Worm (Caenorhabditis elegans) whole organism, L2 larva: Measurements from ENCODE around the gene fbxb-24.

Experiments
- C34F6.9 ChIP-seq: fragments of 150-350 bp; optimal IDR thresholded peaks from 2 replicates; lab custom pipeline; 2014; ENCODE audit warnings: missing biosample characterization, missing genetic modification characterization
- F13H6.1 ChIP-seq: sonication (generic microtip); optimal IDR thresholded peaks from 2 replicates; lab custom pipeline; 2016; ENCODE audit warnings: missing genetic modification characterization, missing compliant biosample characterization
- R02D3.7 ChIP-seq: fragments of 150-350 bp; optimal IDR thresholded peaks from 2 replicates; lab custom pipeline; 2014; ENCODE audit warnings: missing biosample characterization, missing genetic modification characterization
- Y55F3AM.14 ChIP-seq: fragments of 200-800 bp; sonication (Bioruptor generic); optimal IDR thresholded peaks from 2 replicates; lab custom pipeline; 2018; ENCODE audit warnings: mild to moderate bottlenecking, missing genetic modification characterization, missing compliant biosample characterization
- ZK546.5 ChIP-seq: sonication (generic microtip); optimal IDR thresholded peaks from 2 replicates; lab custom pipeline; 2017; ENCODE audit warnings: missing biosample characterization, missing genetic modification characterization
- alr-1 ChIP-seq: fragments of 150-350 bp; optimal IDR thresholded peaks from 2 replicates; lab custom pipeline; 2014; ENCODE audit warnings: missing biosample characterization, missing genetic modification characterization
- aly-2 ChIP-seq: fragments of 150-350 bp; optimal IDR thresholded peaks from 2 replicates; lab custom pipeline; 2014; ENCODE audit warnings: missing biosample characterization, missing genetic modification characterization
- ama-1 ChIP-seq: fragments of 150-350 bp; optimal IDR thresholded peaks from 2 replicates; lab custom pipeline; 2018; ENCODE audit warnings: inconsistent platforms
- blmp-1 ChIP-seq: sonication (generic microtip); optimal IDR thresholded peaks from 2 replicates; lab custom pipeline; 2017; ENCODE audit warnings: missing genetic modification characterization, mild to moderate bottlenecking, missing compliant biosample characterization, antibody characterized with exemption, moderate library complexity; ENCODE audit not compliant: insufficient read depth
- ceh-16 ChIP-seq: fragments of 150-350 bp; optimal IDR thresholded peaks from 2 replicates; lab custom pipeline; 2014; ENCODE audit warnings: missing biosample characterization, missing genetic modification characterization
- ceh-82 ChIP-seq: fragments of 150-350 bp; optimal IDR thresholded peaks from 2 replicates; lab custom pipeline; 2014; ENCODE audit warnings: missing biosample characterization, missing genetic modification characterization
- crh-2 ChIP-seq: sonication (generic microtip); optimal IDR thresholded peaks from 2 replicates; lab custom pipeline; 2017; ENCODE audit warnings: missing biosample characterization, missing genetic modification characterization
- dmd-4 ChIP-seq: sonication (generic microtip); optimal IDR thresholded peaks from 2 replicates; lab custom pipeline; 2017; ENCODE audit warnings: missing biosample characterization, missing genetic modification characterization
- egl-27 ChIP-seq: sonication (generic microtip); optimal IDR thresholded peaks from 3 replicates; lab custom pipeline; 2017; ENCODE audit warnings: missing biosample characterization, missing genetic modification reagents, missing genetic modification characterization
- elt-1 ChIP-seq: fragments of 150-350 bp; optimal IDR thresholded peaks from 2 replicates; lab custom pipeline; 2014; ENCODE audit warnings: missing biosample characterization, missing genetic modification characterization
- fos-1 ChIP-seq: fragments of 150-350 bp; optimal IDR thresholded peaks from 2 replicates; lab custom pipeline; 2014; ENCODE audit warnings: missing biosample characterization, missing genetic modification characterization
- gmeb-1 ChIP-seq: fragments of 150-350 bp; optimal IDR thresholded peaks from 2 replicates; lab custom pipeline; 2014; ENCODE audit warnings: missing biosample characterization, missing genetic modification characterization
- lin-11 ChIP-seq: fragments of 150-350 bp; sonication (generic microtip); optimal IDR thresholded peaks from 2 replicates; lab custom pipeline; 2014; ENCODE audit warnings: missing biosample characterization, missing genetic modification characterization, inconsistent platforms, mixed read lengths
- lin-13 ChIP-seq: fragments of 150-350 bp; optimal IDR thresholded peaks from 2 replicates; lab custom pipeline; 2014; ENCODE audit warnings: missing biosample characterization, missing genetic modification reagents, missing genetic modification characterization
- lsy-2 ChIP-seq, 2 experiments: fragments of 150-350 bp in 1 of 2; sonication (generic microtip) in 1 of 2; optimal IDR thresholded peaks; 2 replicates each; lab custom pipeline; 2014 to 2017; ENCODE audit warnings: missing biosample characterization in 2 of 2, missing genetic modification characterization in 2 of 2
- mab-5 ChIP-seq: fragments of 150-350 bp; optimal IDR thresholded peaks from 2 replicates; lab custom pipeline; 2014; ENCODE audit warnings: missing biosample characterization, missing genetic modification characterization
- mdl-1 ChIP-seq, 2 experiments: fragments of 150-350 bp in 1 of 2; sonication (generic microtip) in 1 of 2; optimal IDR thresholded peaks; 2 replicates each; lab custom pipeline; 2017; ENCODE audit warnings: missing biosample characterization in 2 of 2, missing genetic modification characterization in 2 of 2
- nhr-129 ChIP-seq: fragments of 150-350 bp; optimal IDR thresholded peaks from 2 replicates; lab custom pipeline; 2014; ENCODE audit warnings: missing biosample characterization, missing genetic modification characterization
- nhr-21 ChIP-seq: fragments of 150-350 bp; optimal IDR thresholded peaks from 2 replicates; lab custom pipeline; 2014; ENCODE audit warnings: missing biosample characterization, missing genetic modification characterization
- nhr-237 ChIP-seq: fragments of 150-350 bp; optimal IDR thresholded peaks from 2 replicates; lab custom pipeline; 2014; ENCODE audit warnings: missing biosample characterization, missing genetic modification characterization
- nhr-25 ChIP-seq: fragments of 150-350 bp; sonication (generic microtip); optimal IDR thresholded peaks from 3 replicates; lab custom pipeline; 2014; ENCODE audit warnings: missing biosample characterization, missing genetic modification characterization
- nhr-6 ChIP-seq: fragments of 150-350 bp; optimal IDR thresholded peaks from 2 replicates; lab custom pipeline; 2014; ENCODE audit warnings: missing biosample characterization, missing genetic modification characterization
- nhr-77 ChIP-seq: fragments of 150-350 bp; optimal IDR thresholded peaks from 2 replicates; lab custom pipeline; 2014; ENCODE audit warnings: missing biosample characterization, missing genetic modification characterization
- sem-4 ChIP-seq: fragments of 150-350 bp; optimal IDR thresholded peaks from 2 replicates; lab custom pipeline; 2014; ENCODE audit warnings: missing biosample characterization, missing genetic modification reagents, missing genetic modification characterization
- sma-3 ChIP-seq: sonication (generic microtip); optimal IDR thresholded peaks from 2 replicates; lab custom pipeline; 2016; ENCODE audit warnings: missing genetic modification reagents, missing genetic modification characterization, missing compliant biosample characterization
- sma-9 ChIP-seq, 2 experiments: fragments of 150-350 bp in 1 of 2; sonication (generic microtip) in 1 of 2; optimal IDR thresholded peaks; 2 replicates each; lab custom pipeline; 2014 to 2016; ENCODE audit warnings: missing genetic modification characterization in 2 of 2, mild to moderate bottlenecking in 1 of 2, missing biosample characterization in 1 of 2, missing compliant biosample characterization in 1 of 2, missing genetic modification reagents in 1 of 2, moderate library complexity in 1 of 2
- snpc-4 ChIP-seq: fragments of 150-350 bp; optimal IDR thresholded peaks from 2 replicates; lab custom pipeline; 2014; ENCODE audit warnings: missing biosample characterization, missing genetic modification characterization
- unc-39 ChIP-seq: fragments of 150-350 bp; optimal IDR thresholded peaks from 2 replicates; lab custom pipeline; 2014; ENCODE audit warnings: missing biosample characterization, missing genetic modification characterization
- unc-55 ChIP-seq: fragments of 150-350 bp; sonication (generic microtip); optimal IDR thresholded peaks from 3 replicates; lab custom pipeline; 2014; ENCODE audit warnings: missing biosample characterization, missing genetic modification reagents, missing genetic modification characterization
- unc-62 ChIP-seq: fragments of 150-350 bp; optimal IDR thresholded peaks from 2 replicates; lab custom pipeline; 2014; ENCODE audit warnings: missing biosample characterization, missing genetic modification reagents, missing genetic modification characterization
- ztf-1 ChIP-seq: fragments of 200-800 bp; sonication (Bioruptor generic); conservative IDR thresholded peaks from 2 replicates; pipeline ENCODE4 v1.3.6; 2022; ENCODE audit warnings: missing genetic modification characterization, missing compliant biosample characterization
- ztf-4 ChIP-seq: fragments of 150-350 bp; optimal IDR thresholded peaks from 2 replicates; lab custom pipeline; 2014; ENCODE audit warnings: missing biosample characterization, missing genetic modification characterization

fbxb-24 gene

DNA sequence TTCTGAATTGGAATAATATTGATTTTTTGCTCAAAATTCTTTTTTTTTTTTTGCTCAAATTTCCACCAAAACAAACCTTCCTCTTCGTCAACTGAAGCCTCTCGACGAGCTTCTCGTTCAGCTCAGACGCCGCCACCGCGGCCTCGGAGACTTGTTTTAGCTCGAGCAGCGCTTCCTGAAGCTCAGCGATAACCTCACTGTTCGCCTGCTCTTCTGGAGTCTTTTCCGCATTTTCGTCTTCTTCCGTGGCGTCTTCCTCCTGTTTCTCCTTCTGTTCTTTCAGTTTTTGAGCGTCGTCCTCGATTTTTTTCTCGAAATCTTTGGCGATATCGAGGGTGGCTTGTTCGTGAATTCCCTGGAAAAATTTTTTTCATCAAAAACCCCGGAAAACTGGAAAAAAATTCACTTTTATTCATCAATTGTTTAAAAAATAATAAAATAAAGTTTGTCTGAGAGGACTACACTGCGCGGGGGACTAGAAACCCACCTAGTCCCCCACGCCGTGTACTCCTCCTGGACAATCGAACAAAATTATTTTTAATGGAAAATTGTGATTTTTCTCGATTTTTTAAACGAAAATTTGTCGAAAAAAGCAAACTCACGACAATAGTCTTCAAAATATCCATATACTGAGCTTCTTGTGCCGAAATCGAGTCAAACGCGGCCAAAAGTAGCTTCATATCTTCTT lies 37.4 kb downstream of the fbxb-24 start:
- TF ChIP-seq egl-27 (tag; lab: Kevin White, UChicago) (peak; percentile 73), ZK546.5 (tag; lab: Kevin White, UChicago) (peak; percentile 9), lin-13 (peak; percentile 91), unc-62 (no peak), F13H6.1 (tag; lab: Kevin White, UChicago) (peak; percentile 90), unc-39 (tag; lab: Kevin White, UChicago) (no peak), C34F6.9 (tag; lab: Kevin White, UChicago) (peak; percentile 80), unc-55 (GFP tag; lab: Kevin White, UChicago) (peak; percentile 86), nhr-25 (tag; lab: Kevin White, UChicago) (peak; percentile 82), mab-5 (tag; lab: Kevin White, UChicago) (peak; percentile 67), crh-2 (tag; lab: Kevin White, UChicago) (peak; percentile 92), lin-11 (tag; lab: Kevin White, UChicago) (peak; percentile 52), nhr-237 (tag; lab: Kevin White, UChicago) (no peak), mdl-1 (tag; optimal IDR thresholded peaks at IDR 0.05; lab: Kevin White, UChicago) (no peak), aly-2 (no peak), Y55F3AM.14 (peak; percentile 55), ceh-82 (tag; lab: Kevin White, UChicago) (no peak), R02D3.7 (peak; percentile 47), snpc-4 (tag; lab: Kevin White, UChicago) (peak; percentile 79), ztf-1 (GFP tag; lab: Robert Waterston, UW) (0 out of 2 replicates have a peak, but pooled peaks have one; percentile 70), nhr-6 (peak; percentile 42), blmp-1 (peak; percentile 35), ama-1 (peak; percentile 9), dmd-4 (tag; lab: Kevin White, UChicago) (peak; percentile 47), nhr-21 (tag; lab: Kevin White, UChicago) (peak; percentile 82), nhr-129 (no peak), gmeb-1 (tag; lab: Kevin White, UChicago) (peak; percentile 85), sma-9 (GFP tag; optimal IDR thresholded peaks at IDR 0.05; lab: Kevin White, UChicago) (peak; percentile 97), sma-9 (tag; optimal IDR thresholded peaks at IDR 0.05; lab: Kevin White, UChicago) (no peak), fos-1 (tag; lab: Kevin White, UChicago) (peak; percentile 34), lsy-2 (tag; optimal IDR thresholded peaks at IDR 0.05; lab: Kevin White, UChicago) (peak; percentile 86 to 94), sem-4 (tag; lab: Kevin White, UChicago) (peak; percentile 95), ztf-4 (peak; percentile 74), sma-3 (peak; percentile 90)

DNA sequence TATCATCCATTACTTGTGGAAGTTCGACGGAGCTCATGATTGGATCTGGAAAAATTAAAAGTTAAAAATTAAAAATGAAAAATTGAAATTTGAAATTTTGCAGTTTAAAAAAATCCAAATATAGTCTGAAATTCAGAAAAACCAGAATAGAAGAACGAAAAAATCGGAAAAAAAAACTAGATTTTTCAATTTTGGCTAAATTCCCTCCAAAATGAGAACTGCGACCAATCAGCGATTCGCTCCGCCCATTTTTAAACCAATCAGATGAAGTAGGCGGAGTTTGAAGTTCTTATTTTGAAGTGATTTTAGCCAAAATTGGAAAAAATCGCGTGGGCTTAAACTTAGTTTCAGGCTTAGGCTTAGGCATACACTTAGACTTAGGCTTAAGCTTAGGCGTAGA lies 38.2 kb downstream of the fbxb-24 start, which contains the start of gene Y56A3A.7:
TSS of gene Y56A3A.7 (minus strand) at position 47 of the 400 bp plus-strand sequence.
- TF ChIP-seq nhr-77 (tag; lab: Kevin White, UChicago) = no peak
- no peak for TF ChIP-seq ZK546.5 (tag; lab: Kevin White, UChicago)
- TF ChIP-seq alr-1 (tag; lab: Kevin White, UChicago) = no peak
- no peak for TF ChIP-seq nhr-21 (tag; lab: Kevin White, UChicago)
- no peak for TF ChIP-seq mab-5 (tag; lab: Kevin White, UChicago)
- TF ChIP-seq lin-13 = no peak
- no peak for TF ChIP-seq ceh-16 (tag; lab: Kevin White, UChicago)

DNA sequence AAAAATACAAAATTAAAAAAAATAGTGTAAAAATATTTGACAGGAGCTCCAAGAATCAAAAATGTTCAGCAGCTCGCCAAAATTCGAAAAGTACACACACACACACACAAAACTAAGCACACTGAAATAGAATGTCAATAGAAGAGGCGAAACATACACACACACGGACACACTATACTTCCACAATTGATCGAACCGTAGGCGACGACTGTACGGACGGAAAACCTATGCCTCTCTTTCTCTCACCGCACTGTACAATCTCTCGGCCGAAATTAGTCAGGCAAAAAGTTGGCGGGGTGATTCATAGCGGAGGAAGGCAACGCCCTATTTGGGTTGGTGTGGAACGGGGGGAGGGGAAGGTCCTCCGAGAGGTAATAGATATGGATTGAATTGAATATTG lies 38.8 kb downstream of the fbxb-24 start:
- TF ChIP-seq alr-1 (tag; lab: Kevin White, UChicago) = no peak
- peak; percentile 97 for TF ChIP-seq fos-1 (tag; lab: Kevin White, UChicago)
- TF ChIP-seq elt-1 (tag; lab: Kevin White, UChicago) = no peak
- TF ChIP-seq nhr-129 = peak; percentile 52

ce11 chrIII:11948437-11948836 lies 39.7 kb downstream of the fbxb-24 start:
- TF ChIP-seq egl-27 (tag; lab: Kevin White, UChicago) = no peak
- peak; percentile 73 for TF ChIP-seq fos-1 (tag; lab: Kevin White, UChicago)
